Worm (Caenorhabditis elegans) whole organism, L4/young adult: ENCODE data around the gene srh-207.

ENCODE experiments used
- W03F9.2 ChIP-seq: fragments of 150-350 bp; optimal IDR thresholded peaks from 2 replicates; lab custom pipeline; 2014; ENCODE audit warnings: missing biosample characterization, missing genetic modification characterization
- dao-5 ChIP-seq: sonication (generic microtip); optimal IDR thresholded peaks from 2 replicates; lab custom pipeline; 2016; ENCODE audit warnings: missing genotype, missing genetic modification characterization, moderate library complexity, missing compliant biosample characterization
- him-1 ChIP-seq: sonication (generic microtip); optimal IDR thresholded peaks from 2 replicates; lab custom pipeline; 2016; ENCODE audit warnings: missing genotype, missing genetic modification reagents, missing genetic modification characterization, missing compliant biosample characterization

DNA sequence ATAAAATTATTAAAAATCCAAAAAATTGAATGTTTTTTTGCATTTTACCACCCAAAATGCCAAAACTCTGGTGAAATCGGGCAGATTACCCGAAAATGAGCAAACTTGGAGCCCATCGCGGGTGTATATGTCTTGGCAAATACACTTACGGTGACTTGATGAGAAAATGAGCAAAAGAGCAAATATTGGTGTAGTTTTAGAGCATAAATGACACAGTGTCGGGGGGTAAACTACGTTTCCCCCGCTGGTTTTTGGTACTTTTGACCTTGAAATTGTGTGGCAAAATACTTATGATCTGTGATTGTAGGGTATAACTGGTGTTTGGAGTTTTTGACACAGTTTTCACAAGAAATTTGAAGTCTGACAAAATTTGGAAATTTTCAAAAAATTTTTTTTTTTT is 2.8 kb upstream of the srh-207 start, which contains the start of gene ZK262.2:
- TF ChIP-seq dao-5 (tag; lab: Kevin White, UChicago) (no peak), W03F9.2 (tag; lab: Kevin White, UChicago) (no peak), him-1 (tag; lab: Kevin White, UChicago) (no peak)
